Worm (Caenorhabditis elegans) whole organism, young adult: ENCODE results near the gene R05H5.4.
A peak's percentile ranks its signal among the peaks of the same experiment; 100 is the strongest.

ENCODE experiments used
- C17E4.6 ChIP-seq: fragments of 200-800 bp; sonication (Bioruptor generic); IDR thresholded peaks from 2 replicates; pipeline ENCODE4 v1.3.6; 2022; ENCODE audit warnings: missing genetic modification reagents, missing genetic modification characterization, missing compliant biosample characterization
- F37B4.10 ChIP-seq: fragments of 200-800 bp; sonication (Bioruptor generic); IDR thresholded peaks from 2 replicates; pipeline ENCODE4 v1.3.6; 2022; ENCODE audit warnings: missing genetic modification characterization, missing compliant biosample characterization
- F52B5.7 ChIP-seq: sonication (generic microtip); optimal IDR thresholded peaks from 2 replicates; lab custom pipeline; 2016; ENCODE audit warnings: mild to moderate bottlenecking, missing genetic modification characterization, missing compliant biosample characterization
- K12H6.12 ChIP-seq: fragments of 200-800 bp; sonication (Bioruptor generic); optimal IDR thresholded peaks from 2 replicates; lab custom pipeline; 2018; ENCODE audit warnings: mild to moderate bottlenecking, missing genetic modification characterization, missing compliant biosample characterization
- Y56A3A.18 ChIP-seq: fragments of 200-800 bp; sonication (Bioruptor generic); IDR thresholded peaks from 2 replicates; pipeline ENCODE4 v1.3.6; 2022; ENCODE audit warnings: missing genetic modification reagents, missing genetic modification characterization, missing compliant biosample characterization
- Y67H2A.10 ChIP-seq: fragments of 200-800 bp; sonication (Bioruptor generic); conservative IDR thresholded peaks from 2 replicates; pipeline ENCODE4 v1.3.6; 2022; ENCODE audit warnings: missing genetic modification reagents, missing genetic modification characterization, missing compliant biosample characterization
- Y79H2A.3 ChIP-seq: fragments of 200-800 bp; sonication (Bioruptor generic); conservative IDR thresholded peaks from 2 replicates; pipeline ENCODE4 v1.3.6; 2022; ENCODE audit warnings: missing genetic modification reagents, missing genetic modification characterization, missing compliant biosample characterization
- athp-1 ChIP-seq: sonication (generic microtip); optimal IDR thresholded peaks from 2 replicates; lab custom pipeline; 2017; ENCODE audit warnings: mild to moderate bottlenecking, missing genetic modification characterization, missing compliant biosample characterization
- attf-5 ChIP-seq: fragments of 200-800 bp; sonication (Bioruptor generic); optimal IDR thresholded peaks from 2 replicates; lab custom pipeline; 2018; ENCODE audit warnings: mild to moderate bottlenecking, missing genetic modification characterization, missing compliant biosample characterization
- attf-6 ChIP-seq: fragments of 200-800 bp; sonication (Bioruptor generic); IDR thresholded peaks from 2 replicates; pipeline ENCODE4 v1.3.6; 2022; ENCODE audit warnings: missing genetic modification reagents, missing genetic modification characterization, missing compliant biosample characterization
- bed-1 ChIP-seq: fragments of 200-800 bp; sonication (Bioruptor generic); IDR thresholded peaks from 2 replicates; pipeline ENCODE4 v1.3.6; 2022; ENCODE audit warnings: missing genetic modification reagents, missing genetic modification characterization, missing compliant biosample characterization
- ccch-3 ChIP-seq: fragments of 200-800 bp; sonication (Bioruptor generic); optimal IDR thresholded peaks from 2 replicates; lab custom pipeline; 2018; ENCODE audit warnings: mild to moderate bottlenecking, missing genetic modification characterization, missing compliant biosample characterization
- ceh-40 ChIP-seq: fragments of 200-800 bp; sonication (Bioruptor generic); IDR thresholded peaks from 2 replicates; pipeline ENCODE4 v1.3.6; 2022; ENCODE audit warnings: missing genetic modification characterization, missing compliant biosample characterization
- die-1 ChIP-seq: sonication (generic microtip); optimal IDR thresholded peaks from 2 replicates; lab custom pipeline; 2016; ENCODE audit warnings: missing genotype, mild to moderate bottlenecking, missing genetic modification characterization, missing compliant biosample characterization
- dox-1 ChIP-seq: fragments of 200-800 bp; sonication (Bioruptor generic); IDR thresholded peaks from 2 replicates; pipeline ENCODE4 v1.3.6; 2022; ENCODE audit warnings: missing genetic modification reagents, missing genetic modification characterization, missing compliant biosample characterization
- egl-18 ChIP-seq: fragments of 200-800 bp; sonication (Bioruptor generic); IDR thresholded peaks from 2 replicates; pipeline ENCODE4 v1.3.6; 2022; ENCODE audit warnings: missing genetic modification reagents, missing genetic modification characterization, missing compliant biosample characterization
- egl-44 ChIP-seq: fragments of 200-800 bp; sonication (Bioruptor generic); IDR thresholded peaks from 2 replicates; pipeline ENCODE4 v1.3.6; 2022; ENCODE audit warnings: missing genetic modification reagents, missing genetic modification characterization, missing compliant biosample characterization
- fkh-3 ChIP-seq: sonication (generic microtip); optimal IDR thresholded peaks from 2 replicates; lab custom pipeline; 2016; ENCODE audit warnings: mild to moderate bottlenecking, missing genetic modification characterization, missing compliant biosample characterization
- gei-17 ChIP-seq: fragments of 200-800 bp; sonication (Bioruptor generic); optimal IDR thresholded peaks from 2 replicates; lab custom pipeline; 2018; ENCODE audit warnings: mild to moderate bottlenecking, missing genetic modification characterization, missing compliant biosample characterization
- hlh-26 ChIP-seq: fragments of 200-800 bp; sonication (Bioruptor generic); conservative IDR thresholded peaks from 2 replicates; pipeline ENCODE4 v1.3.6; 2022; ENCODE audit warnings: missing genetic modification reagents, missing genetic modification characterization, missing compliant biosample characterization
- hrde-1 ChIP-seq: sonication (generic microtip); optimal IDR thresholded peaks from 2 replicates; lab custom pipeline; 2016; ENCODE audit warnings: missing genetic modification characterization, mild to moderate bottlenecking, missing compliant biosample characterization, moderate library complexity, missing genotype, missing genetic modification reagents, borderline replicate concordance
- hsf-1 ChIP-seq: fragments of 200-800 bp; sonication (Bioruptor generic); IDR thresholded peaks from 2 replicates; pipeline ENCODE4 v1.3.6; 2022; ENCODE audit warnings: missing genetic modification reagents, missing genetic modification characterization, missing compliant biosample characterization
- let-526 ChIP-seq: fragments of 200-800 bp; sonication (Bioruptor generic); IDR thresholded peaks from 2 replicates; pipeline ENCODE4 v1.3.6; 2022; ENCODE audit warnings: missing genetic modification reagents, missing genetic modification characterization, missing compliant biosample characterization
- madf-10 ChIP-seq: sonication (generic microtip); optimal IDR thresholded peaks from 2 replicates; lab custom pipeline; 2016; ENCODE audit warnings: mild to moderate bottlenecking, missing genetic modification characterization, missing compliant biosample characterization
- nfya-1 ChIP-seq: sonication (generic microtip); optimal IDR thresholded peaks from 2 replicates; lab custom pipeline; 2017; ENCODE audit warnings: antibody characterized with exemption, missing compliant biosample characterization, missing genetic modification characterization, borderline replicate concordance; ENCODE audit not compliant: insufficient read depth
- nhr-80 ChIP-seq: sonication (generic microtip); optimal IDR thresholded peaks from 2 replicates; lab custom pipeline; 2016; ENCODE audit warnings: missing genetic modification characterization, missing compliant biosample characterization
- rcor-1 ChIP-seq: fragments of 200-800 bp; sonication (Bioruptor generic); IDR thresholded peaks from 2 replicates; pipeline ENCODE4 v1.3.6; 2022; ENCODE audit warnings: missing genetic modification reagents, missing genetic modification characterization, missing compliant biosample characterization
- sea-2 ChIP-seq: fragments of 200-800 bp; sonication (Bioruptor generic); IDR thresholded peaks from 2 replicates; pipeline ENCODE4 v1.3.6; 2022; ENCODE audit warnings: missing genetic modification characterization, missing compliant biosample characterization
- snpc-3.4 ChIP-seq: sonication (generic microtip); optimal IDR thresholded peaks from 2 replicates; lab custom pipeline; 2017; ENCODE audit warnings: missing genetic modification characterization, mild to moderate bottlenecking, missing compliant biosample characterization, antibody characterized with exemption, moderate library complexity, missing genotype, missing genetic modification reagents
- snpc-4 ChIP-seq, 5 experiments: fragments of 150-350 bp in 1 of 5; sonication (generic microtip) in 4 of 5; optimal IDR thresholded peaks; 2 replicates each; lab custom pipeline; 2014 to 2018; ENCODE audit warnings: missing genetic modification characterization in 5 of 5, missing biosample characterization in 3 of 5, antibody characterized with exemption in 2 of 5, mild to moderate bottlenecking in 2 of 5, missing compliant biosample characterization in 2 of 5, missing genotype in 2 of 5, moderate library complexity in 2 of 5, missing genetic modification reagents in 1 of 5
- unc-130 ChIP-seq: sonication (generic microtip); optimal IDR thresholded peaks from 2 replicates; lab custom pipeline; 2016; ENCODE audit warnings: missing genetic modification reagents, missing genetic modification characterization, missing compliant biosample characterization
- xnd-1 ChIP-seq: sonication (generic microtip); optimal IDR thresholded peaks from 2 replicates; lab custom pipeline; 2016; ENCODE audit warnings: missing genotype, missing genetic modification reagents, missing genetic modification characterization, missing compliant biosample characterization

Gene R05H5.4

DNA sequence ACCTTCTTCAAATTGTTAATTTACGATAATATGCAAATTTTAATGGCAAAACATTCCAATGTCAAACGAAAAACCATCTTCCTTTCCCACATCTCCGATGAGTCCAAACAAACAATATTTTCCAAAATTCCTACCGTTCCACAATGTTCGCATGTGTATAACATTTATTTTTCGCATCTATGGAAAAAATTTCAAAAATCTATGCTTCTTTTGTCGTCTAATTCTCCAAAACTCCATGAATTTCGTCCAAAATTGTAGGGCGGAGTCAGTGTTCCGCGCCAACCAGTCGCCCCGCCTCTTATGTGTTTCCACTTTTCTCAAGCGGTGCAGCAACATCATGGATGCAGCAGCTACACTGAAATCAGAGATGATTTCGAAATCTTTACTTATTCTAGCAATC is 31.2 kb upstream of the R05H5.4 start, which contains the start of gene T01E8.8:
Gene T01E8.8, plus strand, starts transcription at position 301 of the 400 bp plus-strand sequence.
- TF ChIP-seq hsf-1 (GFP tag; lab: Robert Waterston, UW) (no peak), sea-2 (GFP tag; lab: Robert Waterston, UW) (no peak), nfya-1 (tag; lab: Kevin White, UChicago) (no peak), unc-130 (no peak), rcor-1 (GFP tag; lab: Robert Waterston, UW) (no peak), F37B4.10 (GFP tag; lab: Robert Waterston, UW) (no peak), bed-1 (GFP tag; lab: Robert Waterston, UW) (no peak), dox-1 (GFP tag; lab: Robert Waterston, UW) (no peak), xnd-1 (no peak), athp-1 (no peak), hlh-26 (no peak), egl-18 (GFP tag; lab: Robert Waterston, UW) (no peak), hrde-1 (tag; lab: Kevin White, UChicago) (no peak)

DNA sequence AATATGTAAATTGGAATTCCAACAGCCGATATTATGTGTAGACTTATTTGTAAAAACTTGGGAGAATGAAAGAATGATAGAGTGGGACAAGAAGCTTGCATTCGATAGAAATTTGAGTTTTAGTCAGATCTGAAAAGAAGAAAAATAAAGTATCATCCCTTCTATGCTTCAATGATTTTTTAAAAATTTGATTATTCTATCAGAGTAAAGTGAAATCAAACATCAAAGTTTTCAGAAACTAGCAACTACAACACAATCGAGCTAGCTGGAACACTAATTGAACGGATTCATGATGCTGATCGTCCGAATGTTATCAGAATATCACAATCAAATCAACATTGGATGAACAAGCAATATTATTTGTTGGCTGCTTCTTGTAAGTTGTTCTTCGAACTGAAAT is 27.2 kb upstream of the R05H5.4 start, which contains the start of gene srh-135:
Gene srh-135, minus strand, starts transcription at position 101 of the 400 bp plus-strand sequence.
- TF ChIP-seq F52B5.7 (tag; lab: Kevin White, UChicago) (no peak), attf-5 (no peak), Y79H2A.3 (GFP tag; lab: Robert Waterston, UW) (no peak), snpc-4 (GFP tag; optimal IDR thresholded peaks at IDR 0.05; lab: Kevin White, UChicago) (no peak), snpc-4 (tag; optimal IDR thresholded peaks at IDR 0.05; lab: Kevin White, UChicago) (no peak), ceh-40 (no peak), ccch-3 (GFP tag; lab: Kevin White, UChicago) (no peak), fkh-3 (tag; lab: Kevin White, UChicago) (no peak), let-526 (GFP tag; lab: Robert Waterston, UW) (no peak), nhr-80 (tag; lab: Kevin White, UChicago) (no peak), Y67H2A.10 (GFP tag; lab: Robert Waterston, UW) (no peak)

- TF ChIP-seq F52B5.7 (tag; lab: Kevin White, UChicago): no peak
- TF ChIP-seq die-1 (tag; lab: Kevin White, UChicago): no peak
- no peak for TF ChIP-seq egl-44
- TF ChIP-seq nfya-1 (tag; lab: Kevin White, UChicago): no peak
- TF ChIP-seq snpc-3.4 (tag; lab: Kevin White, UChicago): no peak
- TF ChIP-seq Y56A3A.18: no peak
- TF ChIP-seq gei-17 (GFP tag; lab: Kevin White, UChicago): no peak
- no peak for TF ChIP-seq nhr-80 (tag; lab: Kevin White, UChicago)
- TF ChIP-seq attf-6: no peak
- no peak for TF ChIP-seq K12H6.12 (tag; lab: Kevin White, UChicago)
- TF ChIP-seq, all 124 proteins: peak for 0
Measured at ce11 chrII:10222577-10222976, 22.8 kb upstream of the R05H5.4 start, which contains the start of gene plc-3. TSS of gene plc-3 (plus strand) at chrII:10222877.

DNA sequence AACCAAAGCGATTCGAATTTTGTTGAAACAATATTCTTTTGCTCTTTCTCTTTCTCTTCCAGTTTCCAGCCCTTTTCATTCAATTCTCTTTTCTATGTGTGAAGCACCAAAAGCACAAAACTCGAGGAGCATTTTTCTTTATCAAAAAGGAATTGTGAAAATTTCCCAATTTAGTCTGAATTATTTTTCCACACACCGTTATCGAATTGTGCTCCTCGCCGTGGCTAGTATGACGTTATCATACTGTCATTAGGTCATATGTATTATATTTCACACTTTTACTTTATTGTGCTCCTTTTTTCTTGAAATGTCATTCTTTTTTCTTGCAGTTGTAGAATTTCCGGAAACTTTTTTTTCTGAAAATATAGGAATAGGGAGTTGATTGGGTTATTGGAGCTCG is 21.8 kb upstream of the R05H5.4 start:
- TF ChIP-seq C17E4.6 (GFP tag; lab: Robert Waterston, UW) (no peak), madf-10 (no peak), dox-1 (GFP tag; lab: Robert Waterston, UW) (peak; percentile 37; the same call in 1 of the 2 replicates), nhr-80 (tag; lab: Kevin White, UChicago) (peak; percentile 86)
